Fruit fly (Drosophila melanogaster) Kc167 (cell line): ENCODE results near the gene CG43082.

Source experiments
- Myc ChIP-seq: fragments of >200 bp; optimal IDR thresholded peaks from 2 replicates; lab custom pipeline; 2017; ENCODE audit warnings: missing external identifiers
- Sin3A ChIP-seq: fragments of >200 bp; optimal IDR thresholded peaks from 2 replicates; lab custom pipeline; 2018; ENCODE audit warnings: missing external identifiers
- h ChIP-seq: fragments of >200 bp; optimal IDR thresholded peaks from 3 replicates; lab custom pipeline; 2018; ENCODE audit warnings: missing external identifiers
- insv ChIP-seq: fragments of >200 bp; optimal IDR thresholded peaks from 3 replicates; lab custom pipeline; 2018; ENCODE audit warnings: missing external identifiers
- psq ChIP-seq: fragments of >200 bp; optimal IDR thresholded peaks from 2 replicates; lab custom pipeline; 2017; ENCODE audit warnings: missing external identifiers
- ttk ChIP-seq: sonication (Bioruptor generic); optimal IDR thresholded peaks from 2 replicates; lab custom pipeline; 2017; ENCODE audit warnings: missing external identifiers

DNA sequence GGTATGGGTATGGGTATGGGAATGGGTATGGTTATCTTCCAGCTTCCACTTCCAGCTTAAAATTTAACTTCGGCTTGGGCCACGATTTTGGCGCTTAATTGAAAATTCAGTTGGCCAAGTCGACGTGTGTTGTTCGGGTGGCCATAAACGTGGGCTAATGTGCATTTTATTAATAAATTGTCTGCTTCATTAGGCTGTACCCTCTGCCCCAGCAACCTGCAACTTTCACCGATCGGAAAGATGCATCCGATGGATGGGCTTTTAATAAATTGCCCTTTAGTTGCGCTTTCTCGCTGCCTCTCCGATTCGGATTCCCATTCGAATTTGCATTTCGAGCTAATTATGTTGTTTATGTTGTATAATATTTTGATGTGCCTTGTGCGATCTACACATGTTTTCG, 33.5 kb downstream of the CG43082 start:
- TF ChIP-seq h (lab: Kevin White, UChicago) (no peak), psq (lab: Kevin White, UChicago) (no peak), ttk (no peak), insv (lab: Kevin White, UChicago) (no peak), Sin3A (lab: Kevin White, UChicago) (no peak), Myc (lab: Kevin White, UChicago) (no peak)
